Worm (Caenorhabditis elegans) whole organism, L1 larva: ENCODE data around the gene tbg-1.
A peak's percentile ranks its signal among the peaks of the same experiment; 100 is the strongest.

Experiments used
- C04F5.9 ChIP-seq: sonication (generic microtip); optimal IDR thresholded peaks from 2 replicates; lab custom pipeline; 2016; ENCODE audit warnings: missing genetic modification characterization, missing compliant biosample characterization
- C16A3.4 ChIP-seq: fragments of 150-350 bp; optimal IDR thresholded peaks from 2 replicates; lab custom pipeline; 2014; ENCODE audit warnings: missing biosample characterization, missing genetic modification characterization
- C34B4.2 ChIP-seq: sonication (generic microtip); optimal IDR thresholded peaks from 2 replicates; lab custom pipeline; 2017; ENCODE audit warnings: mild to moderate bottlenecking, missing genetic modification characterization, missing compliant biosample characterization
- Y116A8C.19 ChIP-seq: sonication (generic microtip); optimal IDR thresholded peaks from 2 replicates; lab custom pipeline; 2016; ENCODE audit warnings: missing compliant biosample characterization, missing genetic modification characterization, borderline replicate concordance
- alr-1 ChIP-seq: fragments of 200-800 bp; sonication (Bioruptor generic); optimal IDR thresholded peaks from 2 replicates; lab custom pipeline; 2018; ENCODE audit warnings: borderline replicate concordance, mild to moderate bottlenecking, missing genetic modification characterization, missing compliant biosample characterization
- aly-2 ChIP-seq: fragments of 150-350 bp; optimal IDR thresholded peaks from 2 replicates; lab custom pipeline; 2014; ENCODE audit warnings: missing biosample characterization, missing genetic modification characterization
- ceh-8 ChIP-seq: fragments of 200-800 bp; sonication (Bioruptor generic); optimal IDR thresholded peaks from 2 replicates; lab custom pipeline; 2018; ENCODE audit warnings: mild to moderate bottlenecking, missing genetic modification characterization, moderate library complexity, missing compliant biosample characterization
- ceh-90 ChIP-seq: sonication (generic microtip); optimal IDR thresholded peaks from 2 replicates; lab custom pipeline; 2016; ENCODE audit warnings: missing genetic modification characterization, missing compliant biosample characterization
- ces-1 ChIP-seq: fragments of 150-350 bp; optimal IDR thresholded peaks from 2 replicates; lab custom pipeline; 2014; ENCODE audit warnings: missing biosample characterization, missing genetic modification reagents, missing genetic modification characterization
- dsc-1 ChIP-seq: sonication (generic microtip); optimal IDR thresholded peaks from 2 replicates; lab custom pipeline; 2016; ENCODE audit warnings: mild to moderate bottlenecking, missing genetic modification characterization, missing compliant biosample characterization
- efl-1 ChIP-seq, 4 experiments: fragments of 150-350 bp; optimal IDR thresholded peaks in 3 of 4; peaks in 1 of 4; 1 replicate in 1 of 4; 2 replicates in 3 of 4; lab custom pipeline; 2014; ENCODE audit warnings: missing biosample characterization in 2 of 4, missing genetic modification characterization in 2 of 4, missing genetic modification reagents in 2 of 4
- egl-13 ChIP-seq: sonication (generic microtip); optimal IDR thresholded peaks from 2 replicates; lab custom pipeline; 2016; ENCODE audit warnings: missing genotype, missing genetic modification reagents, missing genetic modification characterization, missing compliant biosample characterization
- elt-2 ChIP-seq: sonication (generic microtip); optimal IDR thresholded peaks from 2 replicates; lab custom pipeline; 2016; ENCODE audit warnings: missing genetic modification characterization, mild to moderate bottlenecking, inconsistent platforms, missing compliant biosample characterization, missing genetic modification reagents
- elt-3 ChIP-seq, 6 experiments: fragments of 150-350 bp in 1 of 6; sonication (generic microtip); optimal IDR thresholded peaks; 2 replicates each; lab custom pipeline; 2017 to 2018; ENCODE audit warnings: missing biosample characterization in 6 of 6, missing genetic modification characterization in 6 of 6, inconsistent platforms in 1 of 6
- fkh-10 ChIP-seq: sonication (generic microtip); optimal IDR thresholded peaks from 2 replicates; lab custom pipeline; 2017; ENCODE audit warnings: missing biosample characterization, missing genetic modification reagents, missing genetic modification characterization
- fkh-4 ChIP-seq: sonication (generic microtip); optimal IDR thresholded peaks from 2 replicates; lab custom pipeline; 2016; ENCODE audit warnings: missing compliant biosample characterization, missing genetic modification characterization, borderline replicate concordance
- grh-1 ChIP-seq: fragments of 200-800 bp; sonication (Bioruptor generic); IDR thresholded peaks from 2 replicates; pipeline ENCODE4 v1.3.6; 2022; ENCODE audit warnings: missing genetic modification reagents, missing genetic modification characterization, missing compliant biosample characterization
- hlh-17 ChIP-seq: fragments of 200-800 bp; sonication (Bioruptor generic); optimal IDR thresholded peaks from 2 replicates; lab custom pipeline; 2018; ENCODE audit warnings: missing genetic modification characterization, mild to moderate bottlenecking, missing compliant biosample characterization, moderate library complexity, borderline replicate concordance
- hpl-2 ChIP-seq: fragments of 150-350 bp; optimal IDR thresholded peaks from 2 replicates; lab custom pipeline; 2014; ENCODE audit warnings: missing biosample characterization, missing genetic modification reagents, missing genetic modification characterization
- irx-1 ChIP-seq: sonication (generic microtip); optimal IDR thresholded peaks from 2 replicates; lab custom pipeline; 2016; ENCODE audit warnings: missing genetic modification characterization, missing compliant biosample characterization
- isw-1 ChIP-seq: fragments of 200-800 bp; sonication (Bioruptor generic); IDR thresholded peaks from 2 replicates; pipeline ENCODE4 v1.3.6; 2022; ENCODE audit warnings: missing genetic modification characterization, missing compliant biosample characterization
- jun-1 ChIP-seq: fragments of 150-350 bp; optimal IDR thresholded peaks from 2 replicates; lab custom pipeline; 2014; ENCODE audit warnings: missing biosample characterization, missing genetic modification reagents, missing genetic modification characterization
- lin-15B ChIP-seq: fragments of 150-350 bp; sonication (generic microtip); optimal IDR thresholded peaks from 3 replicates; lab custom pipeline; 2014; ENCODE audit warnings: missing biosample characterization, missing genetic modification characterization
- lir-3 ChIP-seq: sonication (generic microtip); optimal IDR thresholded peaks from 2 replicates; lab custom pipeline; 2016; ENCODE audit warnings: mild to moderate bottlenecking, missing genetic modification characterization, moderate library complexity, missing compliant biosample characterization; ENCODE audit not compliant: poor library complexity
- mab-9 ChIP-seq: fragments of 200-800 bp; sonication (Bioruptor generic); IDR thresholded peaks from 2 replicates; pipeline ENCODE4 v1.3.6; 2022; ENCODE audit warnings: missing genetic modification reagents, missing genetic modification characterization, missing compliant biosample characterization
- mep-1 ChIP-seq: fragments of 150-350 bp; optimal IDR thresholded peaks from 2 replicates; lab custom pipeline; 2014; ENCODE audit warnings: missing biosample characterization, missing genetic modification characterization
- nhr-11 ChIP-seq: fragments of 150-350 bp; optimal IDR thresholded peaks from 2 replicates; lab custom pipeline; 2014; ENCODE audit warnings: missing biosample characterization, missing genetic modification characterization
- nhr-12 ChIP-seq: sonication (generic microtip); optimal IDR thresholded peaks from 2 replicates; lab custom pipeline; 2017; ENCODE audit warnings: missing biosample characterization, missing genetic modification characterization
- nhr-19 ChIP-seq: fragments of 200-800 bp; sonication (Bioruptor generic); conservative IDR thresholded peaks from 2 replicates; pipeline ENCODE4 v1.3.6; 2022; ENCODE audit warnings: missing genetic modification characterization, missing compliant biosample characterization
- nhr-20 ChIP-seq: sonication (generic microtip); optimal IDR thresholded peaks from 2 replicates; lab custom pipeline; 2016; ENCODE audit warnings: mild to moderate bottlenecking, missing genetic modification characterization, missing compliant biosample characterization
- nhr-47 ChIP-seq: sonication (generic microtip); optimal IDR thresholded peaks from 2 replicates; lab custom pipeline; 2016; ENCODE audit warnings: mild to moderate bottlenecking, missing genetic modification characterization, moderate library complexity, missing compliant biosample characterization
- nhr-71 ChIP-seq: sonication (generic microtip); optimal IDR thresholded peaks from 2 replicates; lab custom pipeline; 2016; ENCODE audit warnings: mild to moderate bottlenecking, missing genetic modification characterization, moderate library complexity, missing compliant biosample characterization
- nhr-77 ChIP-seq: fragments of 150-350 bp; optimal IDR thresholded peaks from 2 replicates; lab custom pipeline; 2014; ENCODE audit warnings: missing biosample characterization, missing genetic modification characterization
- nhr-85 ChIP-seq: sonication (generic microtip); peaks from one replicate; lab custom pipeline; 2016; ENCODE audit warnings: missing genetic modification characterization, inconsistent platforms, missing compliant biosample characterization
- pag-3 ChIP-seq: sonication (generic microtip); optimal IDR thresholded peaks from 2 replicates; lab custom pipeline; 2017; ENCODE audit warnings: missing genetic modification characterization, mild to moderate bottlenecking, missing compliant biosample characterization, antibody characterized with exemption, borderline replicate concordance; ENCODE audit not compliant: insufficient read depth
- pqm-1 ChIP-seq: sonication (generic microtip); optimal IDR thresholded peaks from 3 replicates; lab custom pipeline; 2017; ENCODE audit warnings: missing biosample characterization, missing genetic modification characterization
- skn-1 ChIP-seq: fragments of 150-350 bp; optimal IDR thresholded peaks from 2 replicates; lab custom pipeline; 2014; ENCODE audit warnings: missing biosample characterization, missing genetic modification characterization
- snpc-4 ChIP-seq: fragments of 150-350 bp; optimal IDR thresholded peaks from 2 replicates; lab custom pipeline; 2014; ENCODE audit warnings: missing biosample characterization, missing genetic modification characterization
- snu-23 ChIP-seq: sonication (generic microtip); optimal IDR thresholded peaks from 2 replicates; lab custom pipeline; 2016; ENCODE audit warnings: missing genetic modification characterization, missing compliant biosample characterization
- sox-4 ChIP-seq: sonication (generic microtip); optimal IDR thresholded peaks from 2 replicates; lab custom pipeline; 2016; ENCODE audit warnings: missing genetic modification characterization, missing compliant biosample characterization
- sptf-1 ChIP-seq: fragments of 150-350 bp; optimal IDR thresholded peaks from 2 replicates; lab custom pipeline; 2014; ENCODE audit warnings: missing biosample characterization, missing genetic modification characterization
- sup-37 ChIP-seq: fragments of 200-800 bp; sonication (Bioruptor generic); optimal IDR thresholded peaks from 2 replicates; lab custom pipeline; 2018; ENCODE audit warnings: mild to moderate bottlenecking, missing genetic modification characterization, missing compliant biosample characterization
- tbx-2 ChIP-seq: sonication (generic microtip); optimal IDR thresholded peaks from 2 replicates; lab custom pipeline; 2016; ENCODE audit warnings: missing genetic modification characterization, missing compliant biosample characterization
- tlp-1 ChIP-seq: fragments of 150-350 bp; optimal IDR thresholded peaks from 2 replicates; lab custom pipeline; 2014; ENCODE audit warnings: missing biosample characterization, missing genetic modification characterization
- unc-130 ChIP-seq: fragments of 150-350 bp; optimal IDR thresholded peaks from 2 replicates; lab custom pipeline; 2017; ENCODE audit warnings: missing biosample characterization, missing genetic modification characterization, inconsistent platforms
- unc-30 ChIP-seq: sonication (generic microtip); optimal IDR thresholded peaks from 2 replicates; lab custom pipeline; 2017; ENCODE audit warnings: missing biosample characterization, missing genetic modification characterization
- unc-62 ChIP-seq: fragments of 150-350 bp; optimal IDR thresholded peaks from 2 replicates; lab custom pipeline; 2014; ENCODE audit warnings: missing biosample characterization, missing genetic modification reagents, missing genetic modification characterization
- unc-86 ChIP-seq: sonication (generic microtip); optimal IDR thresholded peaks from 2 replicates; lab custom pipeline; 2016; ENCODE audit warnings: missing genetic modification characterization, missing compliant biosample characterization
- unc-98 ChIP-seq: fragments of 200-800 bp; sonication (Bioruptor generic); IDR thresholded peaks from 2 replicates; pipeline ENCODE4 v1.3.6; 2022; ENCODE audit warnings: missing genetic modification characterization, missing compliant biosample characterization
- vab-15 ChIP-seq: sonication (generic microtip); optimal IDR thresholded peaks from 2 replicates; lab custom pipeline; 2017; ENCODE audit warnings: missing genotype, mild to moderate bottlenecking, missing genetic modification characterization, missing compliant biosample characterization
- zag-1 ChIP-seq: fragments of 150-350 bp; optimal IDR thresholded peaks from 2 replicates; lab custom pipeline; 2014; ENCODE audit warnings: missing biosample characterization, missing genetic modification characterization
- zip-4 ChIP-seq: fragments of 200-800 bp; sonication (Bioruptor generic); optimal IDR thresholded peaks from 2 replicates; lab custom pipeline; 2018; ENCODE audit warnings: mild to moderate bottlenecking, missing genetic modification characterization, moderate library complexity, missing compliant biosample characterization

Gene tbg-1

ce11 chrIII:9631117-9631655 lies 2.2 kb upstream of the tbg-1 start, which contains the start of gene ubc-7:
ubc-7 (minus strand) TSS chrIII:9631167.
- TF ChIP-seq nhr-47 (tag; lab: Kevin White, UChicago): peak; percentile 89
- TF ChIP-seq fkh-10 (GFP tag; lab: Kevin White, UChicago): peak; percentile 25
- peak; percentile 17 for TF ChIP-seq ceh-90 (tag; lab: Kevin White, UChicago)
- peak; percentile 64 for TF ChIP-seq C04F5.9 (tag; lab: Kevin White, UChicago)
- TF ChIP-seq pqm-1 (tag; lab: Kevin White, UChicago): no peak
- TF ChIP-seq vab-15 (tag; lab: Kevin White, UChicago): no peak
- peak; percentile 85 for TF ChIP-seq nhr-19 (GFP tag; lab: Robert Waterston, UW)
- TF ChIP-seq snu-23 (GFP tag; lab: Kevin White, UChicago): peak; percentile 89
- TF ChIP-seq unc-30 (tag; lab: Kevin White, UChicago): no peak
- no peak for TF ChIP-seq hlh-17 (GFP tag; lab: Kevin White, UChicago)
- peak; percentile 67 for TF ChIP-seq dsc-1 (tag; lab: Kevin White, UChicago)
- no peak for TF ChIP-seq unc-98 (GFP tag; lab: Robert Waterston, UW)
- peak; percentile 74 for TF ChIP-seq unc-86 (tag; lab: Kevin White, UChicago)
- TF ChIP-seq mab-9 (GFP tag; lab: Robert Waterston, UW): no peak
- TF ChIP-seq nhr-77: peak; percentile 79
- no peak for TF ChIP-seq fkh-4 (tag; lab: Kevin White, UChicago)
- no peak for TF ChIP-seq zip-4 (GFP tag; lab: Kevin White, UChicago)
- TF ChIP-seq egl-13: peak; percentile 53
- no peak for TF ChIP-seq sptf-1
- TF ChIP-seq irx-1: peak; percentile 67
- peak; percentile 15 for TF ChIP-seq aly-2 (tag; lab: Kevin White, UChicago)
- peak; percentile 88 for TF ChIP-seq nhr-71 (tag; lab: Kevin White, UChicago)
- TF ChIP-seq zag-1 (tag; lab: Kevin White, UChicago): no peak
- TF ChIP-seq sup-37 (GFP tag; lab: Kevin White, UChicago): no peak
- no peak for TF ChIP-seq hpl-2 (GFP tag; lab: Kevin White, UChicago)
- peak; percentile 76 for TF ChIP-seq grh-1 (GFP tag; lab: Robert Waterston, UW)
- peak; percentile 88 for TF ChIP-seq mep-1 (tag; lab: Kevin White, UChicago)
- peak in 3 of 6 experiments; percentile 20 to 92 (median 74) for TF ChIP-seq elt-3 (tag; optimal IDR thresholded peaks at IDR 0.05; lab: Kevin White, UChicago)
- TF ChIP-seq jun-1 (tag; lab: Kevin White, UChicago): peak; percentile 72
- TF ChIP-seq isw-1: peak; percentile 82
- peak; percentile 85 for TF ChIP-seq tbx-2
- TF ChIP-seq Y116A8C.19 (tag; lab: Kevin White, UChicago): no peak
- TF ChIP-seq alr-1 (tag; lab: Kevin White, UChicago): no peak
- TF ChIP-seq sox-4 (tag; lab: Kevin White, UChicago): peak; percentile 51
- TF ChIP-seq skn-1 (tag; lab: Kevin White, UChicago): peak; percentile 93
- peak; percentile 88 for TF ChIP-seq unc-130
- peak; percentile 86 for TF ChIP-seq nhr-85 (tag; lab: Kevin White, UChicago)
- peak; percentile 87 for TF ChIP-seq nhr-20
- TF ChIP-seq nhr-11: peak; percentile 38
- TF ChIP-seq C16A3.4 (tag; lab: Kevin White, UChicago): peak; percentile 85
- no peak for TF ChIP-seq unc-62 (GFP tag; lab: Kevin White, UChicago)
- peak; percentile 55 for TF ChIP-seq snpc-4 (tag; lab: Kevin White, UChicago)
- no peak for TF ChIP-seq tlp-1 (tag; lab: Kevin White, UChicago)
- no peak for TF ChIP-seq C34B4.2 (tag; lab: Kevin White, UChicago)
- peak; percentile 38 for TF ChIP-seq elt-2
- peak; percentile 74 for TF ChIP-seq lin-15B
- TF ChIP-seq lir-3 (tag; lab: Kevin White, UChicago): peak; percentile 69
- no peak for TF ChIP-seq pag-3 (tag; lab: Kevin White, UChicago)
- TF ChIP-seq ceh-8: no peak
- peak; percentile 91 to 99 for TF ChIP-seq efl-1 (optimal IDR thresholded peaks at IDR 0.05; lab: Kevin White, UChicago)
- peak; percentile 100 for TF ChIP-seq efl-1 (GFP tag; optimal IDR thresholded peaks at IDR 0.05 in 1 of 2; lab: Kevin White, UChicago)
- peak; percentile 2 for TF ChIP-seq nhr-12 (tag; lab: Kevin White, UChicago)
- no peak for TF ChIP-seq ces-1 (GFP tag; lab: Kevin White, UChicago)
